Worm (Caenorhabditis elegans) whole organism, L2 larva: ENCODE measurements around the gene F59B8.1.
A peak's percentile ranks its signal among the peaks of the same experiment; 100 is the strongest.

Experiments
- ama-1 ChIP-seq: fragments of 150-350 bp; optimal IDR thresholded peaks from 2 replicates; lab custom pipeline; 2018; ENCODE audit warnings: inconsistent platforms
- fos-1 ChIP-seq: fragments of 150-350 bp; optimal IDR thresholded peaks from 2 replicates; lab custom pipeline; 2014; ENCODE audit warnings: missing biosample characterization, missing genetic modification characterization
- mab-5 ChIP-seq: fragments of 150-350 bp; optimal IDR thresholded peaks from 2 replicates; lab custom pipeline; 2014; ENCODE audit warnings: missing biosample characterization, missing genetic modification characterization
- nhr-12 ChIP-seq: fragments of 150-350 bp; optimal IDR thresholded peaks from 2 replicates; lab custom pipeline; 2014; ENCODE audit warnings: missing biosample characterization, missing genetic modification characterization

DNA sequence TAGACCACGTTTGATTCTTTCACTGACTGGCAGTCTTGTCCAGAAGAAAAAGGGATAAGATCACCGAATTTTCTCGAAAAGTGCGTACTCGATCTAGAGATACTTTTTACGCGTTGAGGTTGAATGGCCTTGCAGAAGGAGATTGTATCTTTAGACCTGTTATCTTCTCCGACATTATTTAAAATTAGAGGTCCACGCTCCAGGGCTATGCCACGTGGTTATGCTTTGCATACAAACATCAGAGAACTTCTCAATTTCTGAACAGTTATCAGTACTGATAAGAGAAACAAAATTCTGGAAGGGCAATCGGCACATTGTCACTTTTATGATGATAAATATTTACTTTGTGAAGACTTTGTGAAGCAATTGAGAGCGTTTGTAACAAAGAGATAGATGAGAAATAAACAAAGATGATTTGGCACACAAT is 14.1 kb downstream of the F59B8.1 start:
- TF ChIP-seq mab-5 (no peak), nhr-12 (no peak), ama-1 (lab: Kevin White, UChicago) (peak; percentile 35), fos-1 (peak; percentile 39)
